Worm (Caenorhabditis elegans): Measurements from ENCODE around the gene T25B2.2.

The T25B2.2 gene

ce11 chrX:6128225-6128686, 41.2 kb upstream of the T25B2.2 start, which contains the start of gene C15H9.9 (continued):
- TF ChIP-seq mes-2 (tag; optimal IDR thresholded peaks at IDR 0.05; ENCODE audit: poor library complexity, severe bottlenecking) (peak; percentile 33), egl-43 (GFP tag; IDR thresholded peaks at IDR 0.05) (0 out of 2 replicates have a peak, but pooled peaks have one; percentile 38), ztf-7 (tag; optimal IDR thresholded peaks at IDR 0.05) (no peak), lin-13 (GFP tag; optimal IDR thresholded peaks at IDR 0.05) (peak; percentile 17), ctbp-1 (GFP tag; IDR thresholded peaks at IDR 0.05) (peak; percentile 69), dmd-6 (GFP tag; IDR thresholded peaks at IDR 0.05) (peak; percentile 44; the same call in 1 of the 2 replicates), hmg-1.1 (GFP tag; IDR thresholded peaks at IDR 0.05) (peak; percentile 52; the same call in 1 of the 2 replicates), ZK546.5 (tag; optimal IDR thresholded peaks at IDR 0.05) (no peak)

ce11 chrX:6128773-6129172, 40.7 kb upstream of the T25B2.2 start:
- TF ChIP-seq unc-62 (GFP tag; optimal IDR thresholded peaks at IDR 0.05 in 1 of 2) (peak in 1 of 2 experiments; percentile 88), unc-62 (tag; optimal IDR thresholded peaks at IDR 0.05) (no peak), ceh-44 (GFP tag; IDR thresholded peaks at IDR 0.05) (no peak), nhr-25 (tag; optimal IDR thresholded peaks at IDR 0.05; ENCODE audit: borderline replicate concordance, insufficient read depth) (no peak)

- TF ChIP-seq T20F7.1 (GFP tag; optimal IDR thresholded peaks at IDR 0.05), result no peak
- peak; percentile 81 for TF ChIP-seq pqm-1 (tag; optimal IDR thresholded peaks at IDR 0.05)
- TF ChIP-seq hmg-1.1 (GFP tag; IDR thresholded peaks at IDR 0.05), result no peak
- TF ChIP-seq nhr-77 (tag; optimal IDR thresholded peaks at IDR 0.05), result peak; percentile 34
- TF ChIP-seq hlh-11 (tag; optimal IDR thresholded peaks at IDR 0.05), result peak; percentile 77
- TF ChIP-seq aha-1 (tag), result peak; percentile 51
- TF ChIP-seq dve-1 (tag; optimal IDR thresholded peaks at IDR 0.05; ENCODE audit: insufficient read depth), result peak; percentile 81
- TF ChIP-seq php-3 (GFP tag; IDR thresholded peaks at IDR 0.05), result peak; percentile 53; the same call in 1 of the 2 replicates
- TF ChIP-seq mdl-1 (tag; optimal IDR thresholded peaks at IDR 0.05), result peak in 1 of 2 experiments; percentile 26
- TF ChIP-seq zip-11 (GFP tag; IDR thresholded peaks at IDR 0.05), result no peak
- peak; percentile 85 for TF ChIP-seq dmd-6 (GFP tag; IDR thresholded peaks at IDR 0.05)
- TF ChIP-seq daf-16 (GFP tag; optimal IDR thresholded peaks at IDR 0.05), result no peak
- TF ChIP-seq daf-16 (tag; optimal IDR thresholded peaks at IDR 0.05), result peak; percentile 77
- TF ChIP-seq nhr-48 (tag; optimal IDR thresholded peaks at IDR 0.05), result peak; percentile 15
- peak in 1 of 2 experiments; percentile 16 for TF ChIP-seq lsy-2 (tag; optimal IDR thresholded peaks at IDR 0.05)
- TF ChIP-seq mep-1 (tag; optimal IDR thresholded peaks at IDR 0.05), result peak; percentile 22
- peak; percentile 5 for TF ChIP-seq nhr-6 (tag; optimal IDR thresholded peaks at IDR 0.05)
- TF ChIP-seq nhr-28 (tag; optimal IDR thresholded peaks at IDR 0.05), result peak; percentile 79
- TF ChIP-seq aly-2 (tag; optimal IDR thresholded peaks at IDR 0.05), result no peak
- peak; percentile 32 for TF ChIP-seq mes-2 (tag; optimal IDR thresholded peaks at IDR 0.05; ENCODE audit: poor library complexity, severe bottlenecking)
- TF ChIP-seq lin-38 (GFP tag; IDR thresholded peaks at IDR 0.05), result no peak
These were observed 40.2 kb upstream of the T25B2.2 start for ce11 chrX:6129277-6129676.

- no peak for TF ChIP-seq Y48G9A.11 (GFP tag; IDR thresholded peaks at IDR 0.05)
- TF ChIP-seq php-3 (GFP tag; IDR thresholded peaks at IDR 0.05), result no peak
- peak; percentile 31; the same call in 1 of the 2 replicates for TF ChIP-seq hmg-1.1 (GFP tag; IDR thresholded peaks at IDR 0.05)
- peak; percentile 15; the same call in 1 of the 2 replicates for TF ChIP-seq pha-4 (GFP tag; IDR thresholded peaks at IDR 0.05)
- TF ChIP-seq pha-4 (tag; optimal IDR thresholded peaks at IDR 0.05), result no peak
- TF ChIP-seq rbr-2 (tag; optimal IDR thresholded peaks at IDR 0.05), result peak; percentile 56
- no peak for TF ChIP-seq nhr-77 (tag; optimal IDR thresholded peaks at IDR 0.05)
- no peak for TF ChIP-seq ceh-28 (tag; optimal IDR thresholded peaks at IDR 0.05)
- TF ChIP-seq Y105C5A.15 (GFP tag; IDR thresholded peaks at IDR 0.05), result no peak
- TF ChIP-seq ceh-32 (tag; optimal IDR thresholded peaks at IDR 0.05; ENCODE audit: poor library complexity), result no peak
- no peak for TF ChIP-seq sdz-12 (GFP tag; optimal IDR thresholded peaks at IDR 0.05)
- no peak for TF ChIP-seq attf-4 (tag; optimal IDR thresholded peaks at IDR 0.05)
- TF ChIP-seq ZK337.2 (GFP tag; IDR thresholded peaks at IDR 0.05), result no peak
- TF ChIP-seq hlh-11 (tag; optimal IDR thresholded peaks at IDR 0.05), result peak; percentile 15
- no peak for TF ChIP-seq zip-11 (GFP tag; IDR thresholded peaks at IDR 0.05)
- TF ChIP-seq dve-1 (tag; optimal IDR thresholded peaks at IDR 0.05; ENCODE audit: insufficient read depth), result no peak
- no peak for TF ChIP-seq F49E8.2 (tag; optimal IDR thresholded peaks at IDR 0.05; ENCODE audit: borderline replicate concordance)
- no peak for TF ChIP-seq nhr-11 (tag; optimal IDR thresholded peaks at IDR 0.05)
- TF ChIP-seq Y5F2A.4 (GFP tag; optimal IDR thresholded peaks at IDR 0.05), result no peak
- TF ChIP-seq unc-62 (GFP tag; optimal IDR thresholded peaks at IDR 0.05 in 1 of 2), result peak in 1 of 2 experiments; percentile 49
- TF ChIP-seq unc-62 (tag; optimal IDR thresholded peaks at IDR 0.05), result no peak
- TF ChIP-seq fos-1 (tag; optimal IDR thresholded peaks at IDR 0.05), result no peak
- TF ChIP-seq mep-1 (tag; optimal IDR thresholded peaks at IDR 0.05), result peak; percentile 16
- TF ChIP-seq set-16 (GFP tag; IDR thresholded peaks at IDR 0.05), result peak; percentile 83
These were observed 35.0 kb upstream of the T25B2.2 start for ce11 chrX:6134423-6134822.
